Fruit fly (Drosophila melanogaster) whole organism, wandering third instar larva: ENCODE data around the gene CG33552.
A peak's percentile ranks its signal among the peaks of the same experiment; 100 is the strongest.

ENCODE experiments used
- CG32264 ChIP-seq: fragments of 200-800 bp; sonication (Bioruptor generic); optimal IDR thresholded peaks from 2 replicates; lab custom pipeline; 2016; ENCODE audit warnings: missing biosample characterization, missing genetic modification characterization
- CrebA ChIP-seq: fragments of 200-800 bp; sonication (Bioruptor generic); optimal IDR thresholded peaks from 2 replicates; lab custom pipeline; 2016; ENCODE audit warnings: missing biosample characterization, mild to moderate bottlenecking, missing genetic modification characterization, borderline replicate concordance
- Dif ChIP-seq: fragments of 200-275, 200-300 bp; sonication (Bioruptor generic); optimal IDR thresholded peaks from 2 replicates; lab custom pipeline; 2018; ENCODE audit warnings: missing biosample characterization, missing genetic modification characterization; ENCODE audit not compliant: partially characterized antibody
- Hr78 ChIP-seq: fragments of >200 bp; optimal IDR thresholded peaks from 2 replicates; lab custom pipeline; 2017; ENCODE audit warnings: missing biosample characterization, missing genetic modification characterization
- Hr83 ChIP-seq: fragments of 200-300 bp; sonication (Bioruptor generic); optimal IDR thresholded peaks from 2 replicates; lab custom pipeline; 2016; ENCODE audit warnings: missing biosample characterization, mild to moderate bottlenecking, missing genetic modification characterization, moderate library complexity; ENCODE audit not compliant: poor library complexity, severe bottlenecking
- Myc ChIP-seq: fragments of >200 bp; optimal IDR thresholded peaks from 2 replicates; lab custom pipeline; 2017
- Sp1 ChIP-seq: fragments of 200-800 bp; sonication (Bioruptor generic); optimal IDR thresholded peaks from 3 replicates; lab custom pipeline; 2019; ENCODE audit warnings: missing biosample characterization, mild to moderate bottlenecking, missing genetic modification characterization, moderate library complexity
- br ChIP-seq: fragments of 200-800 bp; sonication (Bioruptor generic); optimal IDR thresholded peaks from 2 replicates; lab custom pipeline; 2016; ENCODE audit warnings: missing biosample characterization, missing genetic modification characterization
- dl ChIP-seq, 2 experiments: fragments of 175-275, 200-275 bp in 1 of 2; fragments of 200-275 bp in 1 of 2; sonication (Bioruptor generic); optimal IDR thresholded peaks; lab custom pipeline; 2018; ENCODE audit warnings: mild to moderate bottlenecking in 2 of 2, missing biosample characterization in 2 of 2, missing genetic modification characterization in 2 of 2, moderate library complexity in 2 of 2; ENCODE audit not compliant: partially characterized antibody in 2 of 2, insufficient read depth in 1 of 2
- fru ChIP-seq: fragments of 200-800 bp; sonication (Bioruptor generic); optimal IDR thresholded peaks from 3 replicates; lab custom pipeline; 2016; ENCODE audit warnings: missing biosample characterization, mild to moderate bottlenecking, missing genetic modification characterization
- h ChIP-seq: fragments of 200-800 bp; sonication (Bioruptor generic); optimal IDR thresholded peaks from 3 replicates; lab custom pipeline; 2016; ENCODE audit warnings: missing biosample characterization, mild to moderate bottlenecking, missing genetic modification characterization
- psq ChIP-seq: fragments of 200-800 bp; sonication (Bioruptor generic); optimal IDR thresholded peaks from 3 replicates; lab custom pipeline; 2017; ENCODE audit warnings: missing biosample characterization, mild to moderate bottlenecking, missing genetic modification characterization, moderate library complexity
- sv ChIP-seq: fragments of 200-800 bp; sonication (Bioruptor generic); optimal IDR thresholded peaks from 3 replicates; lab custom pipeline; 2016; ENCODE audit warnings: missing biosample characterization, missing genetic modification characterization
- usp ChIP-seq: fragments of >200 bp; optimal IDR thresholded peaks from 2 replicates; lab custom pipeline; 2017; ENCODE audit warnings: missing biosample characterization, missing genetic modification characterization

DNA sequence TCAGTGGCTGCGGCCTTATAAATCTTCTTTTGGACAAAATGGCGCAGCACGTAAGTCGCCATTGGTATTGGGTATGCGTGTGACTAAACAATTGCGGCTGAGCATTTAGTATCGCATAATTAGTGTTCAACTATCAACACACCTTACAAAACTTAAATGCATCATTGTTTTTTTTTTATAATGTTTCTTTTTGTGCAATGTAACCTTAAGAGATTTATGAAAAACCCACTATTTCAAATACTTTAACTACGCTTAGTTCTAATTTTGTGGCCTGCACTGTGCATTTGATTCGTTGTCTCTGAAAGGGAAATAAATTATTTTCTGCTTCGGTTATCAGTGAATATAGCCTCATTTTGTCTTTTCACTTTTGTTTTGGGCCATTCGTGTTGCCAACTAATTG, 38.3 kb upstream of the CG33552 start:
- TF ChIP-seq dl (GFP tag; optimal IDR thresholded peaks at IDR 0.05; lab: Kevin White, UChicago; ENCODE audit: insufficient read depth in 1 of 2, partially characterized antibody in 2 of 2) (no peak), psq (GFP tag; lab: Kevin White, UChicago) (peak; percentile 58), usp (GFP tag; lab: Kevin White, UChicago) (no peak), Myc (no peak), sv (GFP tag; lab: Kevin White, UChicago) (peak; percentile 40), Sp1 (GFP tag; lab: Kevin White, UChicago) (peak; percentile 64), Hr83 (GFP tag; lab: Kevin White, UChicago) (no peak), CrebA (no peak), Hr78 (GFP tag; lab: Kevin White, UChicago) (no peak), fru (peak; percentile 68), Dif (GFP tag; lab: Kevin White, UChicago) (no peak), CG32264 (GFP tag; lab: Kevin White, UChicago) (no peak), br (GFP tag; lab: Kevin White, UChicago) (peak; percentile 47), h (GFP tag; lab: Kevin White, UChicago) (peak; percentile 61)
